Fruit fly (Drosophila melanogaster): ENCODE results near the gene rumpel.

The rumpel gene

dm6 chrX:7432393-7432792 lies 14.0 kb downstream of the rumpel start:
- TF ChIP-seq CG6808 (GFP tag; optimal IDR thresholded peaks at IDR 0.05) (no peak), OdsH (GFP tag; optimal IDR thresholded peaks at IDR 0.05) (no peak), Smox (GFP tag; optimal IDR thresholded peaks at IDR 0.05) (no peak), lz (GFP tag; optimal IDR thresholded peaks at IDR 0.05) (no peak), CG8319 (GFP tag; optimal IDR thresholded peaks at IDR 0.05) (no peak), achi (GFP tag; optimal IDR thresholded peaks at IDR 0.05) (no peak), Sox102F (GFP tag; optimal IDR thresholded peaks at IDR 0.05) (no peak), Eip78C (GFP tag) (no peak), fd85E (GFP tag; optimal IDR thresholded peaks at IDR 0.05) (no peak), svp (GFP tag) (no peak), CG6792 (GFP tag; optimal IDR thresholded peaks at IDR 0.05) (no peak), CG6163 (GFP tag; IDR thresholded peaks at IDR 0.05) (no peak), Hr38 (GFP tag; optimal IDR thresholded peaks at IDR 0.05) (no peak), CG4318 (GFP tag; optimal IDR thresholded peaks at IDR 0.05) (no peak)

- TF ChIP-seq CG11902 (GFP tag; optimal IDR thresholded peaks at IDR 0.05) (no peak), CG6276 (GFP tag; optimal IDR thresholded peaks at IDR 0.05) (peak; percentile 3), CG11762 (GFP tag; optimal IDR thresholded peaks at IDR 0.05; ENCODE audit: insufficient read depth) (no peak), fd85E (GFP tag; optimal IDR thresholded peaks at IDR 0.05) (no peak), CG1621 (tag; optimal IDR thresholded peaks at IDR 0.05) (no peak), CG15336 (GFP tag; IDR thresholded peaks at IDR 0.05) (no peak)
These were observed 26.6 kb downstream of the rumpel start for dm6 chrX:7445023-7445422.

- TF ChIP-seq CG15336 (GFP tag; IDR thresholded peaks at IDR 0.05) = no peak
- no peak for TF ChIP-seq CG8319 (GFP tag; optimal IDR thresholded peaks at IDR 0.05)
- no peak for TF ChIP-seq acj6 (GFP tag; optimal IDR thresholded peaks at IDR 0.05)
- TF ChIP-seq CG6792 (GFP tag; optimal IDR thresholded peaks at IDR 0.05) = no peak
- TF ChIP-seq svp (GFP tag) = no peak
- TF ChIP-seq Sox102F (GFP tag; optimal IDR thresholded peaks at IDR 0.05) = no peak
- TF ChIP-seq Hr39 (GFP tag; optimal IDR thresholded peaks at IDR 0.05) = no peak
- TF ChIP-seq Met (GFP tag; optimal IDR thresholded peaks at IDR 0.05) = no peak
- no peak for TF ChIP-seq CG16779 (tag; optimal IDR thresholded peaks at IDR 0.05)
- no peak for TF ChIP-seq CG6854 (GFP tag; optimal IDR thresholded peaks at IDR 0.05)
These were observed 33.5 kb downstream of the rumpel start, which contains the start of gene CG11368 for dm6 chrX:7451909-7452308. CG11368 (plus strand) TSS chrX:7452209.

dm6 chrX:7453236-7453635 lies 34.8 kb downstream of the rumpel start, which contains the start of gene CG43198:
CG43198 (minus strand) TSS chrX:7453336.
- TF ChIP-seq salr (GFP tag; optimal IDR thresholded peaks at IDR 0.05) = no peak
- no peak for TF ChIP-seq Hr38 (GFP tag; optimal IDR thresholded peaks at IDR 0.05)
- no peak for TF ChIP-seq CG11902 (GFP tag; optimal IDR thresholded peaks at IDR 0.05)
- TF ChIP-seq vri (GFP tag; optimal IDR thresholded peaks at IDR 0.05) = no peak
- no peak for TF ChIP-seq Ets96B (tag; optimal IDR thresholded peaks at IDR 0.05)
- no peak for TF ChIP-seq dsx (GFP tag; optimal IDR thresholded peaks at IDR 0.05; ENCODE audit: poor library complexity, severe bottlenecking)
- no peak for TF ChIP-seq OdsH (GFP tag; optimal IDR thresholded peaks at IDR 0.05)
- TF ChIP-seq esn (GFP tag; optimal IDR thresholded peaks at IDR 0.05) = no peak
- no peak for TF ChIP-seq CG32006 (GFP tag; optimal IDR thresholded peaks at IDR 0.05)

dm6 chrX:7462089-7462488 lies 43.7 kb downstream of the rumpel start:
- TF ChIP-seq CG10669 (GFP tag; optimal IDR thresholded peaks at IDR 0.05) = no peak
- no peak for TF ChIP-seq CG15336 (GFP tag; IDR thresholded peaks at IDR 0.05)
- TF ChIP-seq cyc (GFP tag; optimal IDR thresholded peaks at IDR 0.05) = no peak

- TF ChIP-seq Blimp-1 (GFP tag; optimal IDR thresholded peaks at IDR 0.05) (no peak), cyc (GFP tag; optimal IDR thresholded peaks at IDR 0.05) (no peak), CG10669 (GFP tag; optimal IDR thresholded peaks at IDR 0.05) (no peak), achi (GFP tag; optimal IDR thresholded peaks at IDR 0.05) (no peak), CG15336 (GFP tag; IDR thresholded peaks at IDR 0.05) (no peak), eg (GFP tag; IDR thresholded peaks at IDR 0.05) (no peak), Sox102F (GFP tag; optimal IDR thresholded peaks at IDR 0.05) (no peak), CG4318 (GFP tag; optimal IDR thresholded peaks at IDR 0.05) (no peak), CG1621 (tag; optimal IDR thresholded peaks at IDR 0.05) (no peak), net (GFP tag; optimal IDR thresholded peaks at IDR 0.05) (no peak), fd59A (GFP tag; optimal IDR thresholded peaks at IDR 0.05) (no peak)
These were observed 47.9 kb downstream of the rumpel start for dm6 chrX:7466328-7466727.

All from whole organism, prepupa.